Fruit fly (Drosophila melanogaster): ENCODE measurements around the gene Pgant5.

- TF ChIP-seq psq (optimal IDR thresholded peaks at IDR 0.05), result no peak
- TF ChIP-seq pan (optimal IDR thresholded peaks at IDR 0.05), result no peak
- no peak for TF ChIP-seq usp (GFP tag; optimal IDR thresholded peaks at IDR 0.05)
Measured at dm6 chr2L:5046261-5046660, 47.1 kb downstream of the Pgant5 start.

Data from whole organism.